Worm (Caenorhabditis elegans) whole organism, late embryonic: ENCODE results near the gene R11E3.1.

ENCODE experiments used
- Y22D7AL.16 ChIP-seq: sonication (generic microtip); optimal IDR thresholded peaks from 2 replicates; lab custom pipeline; 2016; ENCODE audit warnings: missing genetic modification characterization, missing compliant biosample characterization
- ama-1 ChIP-seq: fragments of 150-350 bp; optimal IDR thresholded peaks from 2 replicates; lab custom pipeline; 2014
- fax-1 ChIP-seq: sonication (generic microtip); optimal IDR thresholded peaks from 2 replicates; lab custom pipeline; 2016; ENCODE audit warnings: missing genotype, missing genetic modification characterization, missing compliant biosample characterization
- fkh-10 ChIP-seq: fragments of 150-350 bp; optimal IDR thresholded peaks from 2 replicates; lab custom pipeline; 2014; ENCODE audit warnings: missing biosample characterization, missing genetic modification reagents, missing genetic modification characterization
- nhr-11 ChIP-seq: fragments of 150-350 bp; optimal IDR thresholded peaks from 2 replicates; lab custom pipeline; 2014; ENCODE audit warnings: missing biosample characterization, missing genetic modification characterization
- pha-4 ChIP-seq: fragments of 150-350 bp; optimal IDR thresholded peaks from 2 replicates; lab custom pipeline; 2018; ENCODE audit warnings: missing biosample characterization, missing genetic modification reagents, missing genetic modification characterization
- pqm-1 ChIP-seq: sonication (generic microtip); optimal IDR thresholded peaks from 2 replicates; lab custom pipeline; 2016; ENCODE audit warnings: missing genetic modification characterization, missing compliant biosample characterization
- sdc-2 ChIP-seq: sonication (generic microtip); optimal IDR thresholded peaks from 2 replicates; lab custom pipeline; 2016; ENCODE audit warnings: missing genotype, missing genetic modification characterization, missing compliant biosample characterization
- sox-4 ChIP-seq: sonication (generic microtip); optimal IDR thresholded peaks from 2 replicates; lab custom pipeline; 2017; ENCODE audit warnings: mild to moderate bottlenecking, missing genetic modification characterization, inconsistent platforms, missing compliant biosample characterization
- tbx-2 ChIP-seq: sonication (generic microtip); optimal IDR thresholded peaks from 2 replicates; lab custom pipeline; 2016; ENCODE audit warnings: missing genetic modification characterization, missing compliant biosample characterization

DNA sequence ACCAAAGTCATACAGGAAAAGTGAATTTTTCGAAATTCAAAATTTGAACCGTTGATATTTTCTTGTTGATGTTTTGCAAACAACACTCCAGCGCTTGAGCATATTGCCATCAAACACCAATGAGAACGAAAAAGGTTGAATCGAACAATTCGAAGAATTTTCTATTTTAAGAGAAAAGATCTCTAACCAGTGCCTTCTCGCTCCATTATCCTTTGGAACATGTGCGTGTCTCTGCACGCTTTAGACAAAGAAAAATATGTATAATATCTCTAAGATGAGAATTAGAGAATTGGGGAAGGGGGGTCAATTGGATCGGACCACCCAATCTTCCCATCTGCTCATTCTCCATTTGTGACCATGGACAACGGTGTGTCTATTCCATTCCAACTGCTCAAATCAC is 25.7 kb upstream of the R11E3.1 start, which contains the start of gene Y17G9B.2:
- TF ChIP-seq sox-4 (tag; lab: Kevin White, UChicago) (no peak), pqm-1 (no peak), tbx-2 (tag; lab: Kevin White, UChicago) (no peak), fkh-10 (GFP tag; lab: Kevin White, UChicago) (no peak), ama-1 (lab: Kevin White, UChicago) (no peak), Y22D7AL.16 (no peak), fax-1 (no peak), nhr-11 (tag; lab: Kevin White, UChicago) (no peak), sdc-2 (tag; lab: Kevin White, UChicago) (no peak), pha-4 (tag; lab: Kevin White, UChicago) (no peak)
